Fruit fly (Drosophila melanogaster): ENCODE results near the gene Ost48.

Ost48 gene

dm6 chrX:9108387-9108786 is 49.9 kb downstream of the Ost48 start, which contains the start of gene AP-1gamma (continued):
- TF ChIP-seq CG4707 (GFP tag; optimal IDR thresholded peaks at IDR 0.05) (no peak), otp (GFP tag; IDR thresholded peaks at IDR 0.05) (no peak), sob (GFP tag; IDR thresholded peaks at IDR 0.05) (no peak), CG8478 (optimal IDR thresholded peaks at IDR 0.05) (no peak), CG6654 (GFP tag; optimal IDR thresholded peaks at IDR 0.05) (no peak), CG5180 (GFP tag; optimal IDR thresholded peaks at IDR 0.05) (peak; percentile 2), pfk (GFP tag; optimal IDR thresholded peaks at IDR 0.05) (peak; percentile 72), Gsc (GFP tag; IDR thresholded peaks at IDR 0.05) (no peak), twi (tag; optimal IDR thresholded peaks at IDR 0.05) (no peak), inv (GFP tag; IDR thresholded peaks at IDR 0.05; ENCODE audit: partially characterized antibody) (no peak), zfh1 (GFP tag; IDR thresholded peaks at IDR 0.05) (no peak), lbe (GFP tag; optimal IDR thresholded peaks at IDR 0.05) (no peak), NC2α (GFP tag; optimal IDR thresholded peaks at IDR 0.05) (no peak), pita (GFP tag; optimal IDR thresholded peaks at IDR 0.05) (no peak), nerfin-1 (tag; optimal IDR thresholded peaks at IDR 0.05) (no peak), chinmo (GFP tag; IDR thresholded peaks at IDR 0.05; ENCODE audit: partially characterized antibody) (0 out of 4 replicates have a peak, but pooled peaks have one; percentile 47), CG6175 (GFP tag; IDR thresholded peaks at IDR 0.05) (peak; percentile 86), GATAe (GFP tag; conservative IDR thresholded peaks at IDR 0.05) (peak; percentile 33; the same call in 1 of the 2 replicates), HmgZ (tag; optimal IDR thresholded peaks at IDR 0.05) (peak; percentile 7), Dbx (GFP tag; IDR thresholded peaks at IDR 0.05) (0 out of 3 replicates have a peak, but pooled peaks have one; percentile 18), CG1792 (GFP tag; optimal IDR thresholded peaks at IDR 0.05) (no peak)
